Fruit fly (Drosophila melanogaster) S2 (cell line): Measurements from ENCODE around the gene CG8838.

ENCODE experiments used
- CG8478 ChIP-seq: fragments of >200 bp; optimal IDR thresholded peaks from 2 replicates; lab custom pipeline; 2018
- CTCF ChIP-seq, 2 experiments: fragments of >200 bp; optimal IDR thresholded peaks; 2 replicates each; lab custom pipeline; 2018

CG8838 gene

DNA sequence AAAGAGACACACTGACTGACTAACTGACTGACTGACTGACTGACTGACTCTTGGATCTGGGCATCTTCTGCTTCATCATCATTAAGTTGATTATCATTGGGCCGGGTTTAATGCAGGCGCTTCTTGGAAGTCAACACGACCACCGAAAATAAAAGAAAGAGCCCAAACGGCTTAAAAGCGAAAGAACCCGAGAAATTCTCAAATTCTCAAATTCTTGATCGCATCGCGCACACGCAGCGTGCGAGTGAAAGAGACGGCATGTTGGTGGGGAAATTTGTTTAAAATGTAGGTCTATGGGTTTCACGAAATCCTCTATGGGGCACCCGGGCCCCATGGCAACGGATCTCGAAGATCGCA lies 11.0 kb upstream of the CG8838 start:
- TF ChIP-seq CTCF (optimal IDR thresholded peaks at IDR 0.05; lab: Kevin White, UChicago) (no peak), CG8478 (lab: Kevin White, UChicago) (no peak)

DNA sequence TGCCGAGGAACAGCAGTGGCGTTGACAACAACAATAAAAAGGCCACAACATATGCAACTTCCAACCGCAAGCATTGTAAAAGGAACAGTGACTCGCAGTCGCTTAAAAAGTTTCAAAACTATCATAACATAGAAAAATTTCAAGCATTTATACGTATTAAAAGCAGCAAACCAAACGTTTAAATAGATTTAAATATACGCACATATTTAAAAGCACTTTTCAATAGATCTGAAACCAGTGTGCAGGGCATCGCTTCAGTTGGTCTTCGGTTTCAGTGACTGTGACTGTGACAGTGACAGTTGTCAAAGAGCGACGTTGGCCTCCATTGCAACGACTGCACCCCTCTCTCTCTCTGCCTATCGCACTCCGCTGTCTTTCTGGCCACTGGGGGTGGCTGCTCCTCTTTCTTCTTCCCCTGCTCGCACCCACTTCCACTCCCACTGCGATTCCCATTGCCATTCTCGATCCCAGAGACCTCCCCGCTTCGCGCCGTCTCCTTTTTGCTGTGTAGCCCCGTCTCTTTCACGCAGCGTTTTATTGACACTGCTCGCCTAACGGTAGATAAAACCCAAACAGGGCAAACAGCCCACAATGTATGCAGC lies 9.2 kb upstream of the CG8838 start:
- TF ChIP-seq CG8478 (lab: Kevin White, UChicago), result no peak
- no peak for TF ChIP-seq CTCF (optimal IDR thresholded peaks at IDR 0.05; lab: Kevin White, UChicago)

DNA sequence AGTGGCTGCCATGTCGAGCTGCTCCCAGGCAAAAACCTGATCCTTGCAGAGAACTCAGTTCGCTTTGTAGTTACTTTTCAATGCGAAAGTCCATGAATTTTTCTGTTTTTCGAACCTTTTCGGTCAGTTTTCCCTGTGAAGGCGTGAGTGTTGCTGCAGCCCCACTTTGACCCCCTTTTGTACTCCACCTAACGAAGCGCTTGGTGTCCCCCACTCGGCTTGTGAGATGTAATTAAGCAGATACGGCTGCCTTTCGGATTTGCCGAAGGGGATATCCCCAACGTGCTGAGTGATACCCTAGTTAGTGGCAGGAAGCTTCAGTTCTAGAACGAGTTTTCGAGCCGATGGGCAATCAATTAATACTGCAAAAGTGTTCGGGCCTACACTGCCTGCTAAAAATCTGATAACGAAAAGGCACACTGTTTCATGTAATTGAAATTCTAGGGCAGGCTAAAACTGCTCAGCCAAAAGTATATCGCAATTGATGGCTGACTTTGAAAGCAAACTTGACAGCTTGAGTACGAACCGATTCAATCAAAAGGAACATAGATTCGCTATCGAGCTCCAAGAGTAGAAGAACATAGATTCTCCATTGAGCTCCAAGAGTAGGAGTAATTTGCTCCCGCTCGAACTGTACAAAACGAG lies 5.7 kb upstream of the CG8838 start:
- no peak for TF ChIP-seq CTCF (optimal IDR thresholded peaks at IDR 0.05; lab: Kevin White, UChicago)
- TF ChIP-seq CG8478 (lab: Kevin White, UChicago), result no peak

DNA sequence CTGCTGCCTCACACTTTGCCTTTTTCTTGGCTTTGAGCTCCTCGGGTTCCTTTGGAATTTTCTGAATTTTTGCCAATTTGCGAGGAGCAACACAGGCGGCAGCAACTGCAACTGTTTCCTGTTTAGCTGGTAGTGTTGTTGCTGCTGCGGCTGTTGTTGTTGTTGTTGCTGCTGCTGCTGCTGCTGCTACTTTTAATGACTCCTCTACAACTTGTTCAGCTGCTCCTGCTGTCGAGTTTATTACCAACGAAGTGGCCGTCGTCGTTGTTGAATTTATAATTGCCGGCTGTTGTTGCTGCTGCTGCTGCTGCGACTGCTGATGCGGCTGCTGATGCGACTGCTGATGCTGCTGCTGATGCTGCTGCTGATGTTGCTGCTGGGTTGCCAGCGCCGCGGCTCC lies 4.5 kb upstream of the CG8838 start:
- TF ChIP-seq CG8478 (lab: Kevin White, UChicago) (no peak), CTCF (optimal IDR thresholded peaks at IDR 0.05; lab: Kevin White, UChicago) (no peak)

DNA sequence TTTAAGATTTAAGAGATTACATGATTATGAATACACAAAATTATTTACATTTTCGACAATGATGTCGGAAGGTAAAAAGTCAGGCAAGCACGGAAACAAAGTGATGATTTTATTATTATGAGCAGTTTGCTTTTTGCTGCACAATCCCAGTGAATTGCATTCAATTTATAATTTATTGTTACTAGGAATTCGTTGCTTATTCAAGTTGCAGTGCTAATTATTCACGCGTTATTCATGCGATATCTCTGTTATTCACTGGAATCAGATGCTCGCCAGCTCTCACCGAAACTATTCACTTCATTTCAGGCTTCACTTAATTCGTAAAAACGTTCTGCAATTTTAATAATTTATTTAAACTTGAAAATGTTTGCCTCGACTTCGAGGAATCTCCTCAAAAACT lies 3.7 kb upstream of the CG8838 start:
- no peak for TF ChIP-seq CG8478 (lab: Kevin White, UChicago)
- no peak for TF ChIP-seq CTCF (optimal IDR thresholded peaks at IDR 0.05; lab: Kevin White, UChicago)

dm6 chr2L:3354642-3355380 lies 2.6 kb upstream of the CG8838 start, which contains the start of gene E23:
TSS of gene E23 (minus strand) at chr2L:3354829.
- TF ChIP-seq CG8478 (lab: Kevin White, UChicago) (no peak), CTCF (optimal IDR thresholded peaks at IDR 0.05; lab: Kevin White, UChicago) (no peak)

DNA sequence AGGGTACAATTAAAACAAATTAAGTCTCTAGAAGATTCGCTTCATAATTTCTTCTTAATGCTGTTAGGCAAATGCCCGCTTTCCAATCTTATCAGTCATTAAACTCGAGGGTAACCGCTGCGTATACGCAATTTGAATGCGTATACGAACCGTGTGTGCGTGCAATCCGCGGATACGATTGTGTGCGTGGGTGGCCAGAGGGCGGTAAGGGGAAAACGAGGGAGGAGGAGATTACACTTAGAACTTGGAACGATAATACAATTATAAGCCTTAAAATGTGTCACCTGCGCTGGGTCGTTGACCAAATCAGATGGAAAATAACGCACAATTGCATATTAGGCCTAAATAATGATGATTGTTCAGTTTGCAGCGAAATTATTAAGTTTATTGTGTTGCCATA lies 1.7 kb upstream of the CG8838 start:
- no peak for TF ChIP-seq CG8478 (lab: Kevin White, UChicago)
- TF ChIP-seq CTCF (optimal IDR thresholded peaks at IDR 0.05; lab: Kevin White, UChicago), result no peak

- TF ChIP-seq CTCF (optimal IDR thresholded peaks at IDR 0.05; lab: Kevin White, UChicago) (no peak), CG8478 (lab: Kevin White, UChicago) (no peak)
Measured at dm6 chr2L:3356193-3356645, 1.2 kb upstream of the CG8838 start.

- TF ChIP-seq CG8478 (lab: Kevin White, UChicago), result no peak
Measured at dm6 chr2L:3361821-3362220, 4.4 kb downstream of the CG8838 start.

DNA sequence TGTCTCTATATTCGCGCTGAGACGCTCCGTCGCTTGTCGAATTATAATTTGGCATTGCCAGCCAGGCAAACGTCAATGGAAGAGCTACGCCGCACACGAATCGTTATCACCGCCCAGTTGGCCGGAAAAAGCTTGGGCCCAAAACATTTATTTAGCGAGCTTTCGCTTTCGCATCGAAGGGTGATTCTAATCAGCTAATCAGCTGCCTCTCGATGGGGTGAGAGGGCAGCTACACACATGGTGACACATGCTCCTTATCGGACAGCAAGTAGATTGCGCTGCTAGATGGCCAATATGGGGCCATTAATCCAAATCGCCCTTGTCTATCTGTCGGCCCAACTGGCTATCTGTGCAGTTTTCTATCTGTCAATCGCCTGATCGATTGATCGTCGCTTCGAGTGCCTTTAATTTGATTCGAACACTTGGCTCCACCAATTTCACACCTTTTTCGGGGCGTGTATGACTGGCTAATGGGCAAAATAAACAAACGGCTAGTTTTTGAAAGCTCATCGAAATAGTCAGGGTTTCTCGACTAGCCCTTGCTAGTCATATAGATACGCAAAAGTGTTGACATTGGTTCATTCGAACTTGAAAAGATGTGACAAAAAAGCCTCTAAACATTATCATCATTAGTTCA lies 8.7 kb downstream of the CG8838 start:
- TF ChIP-seq CG8478 (lab: Kevin White, UChicago) (no peak), CTCF (optimal IDR thresholded peaks at IDR 0.05; lab: Kevin White, UChicago) (no peak)

dm6 chr2L:3368425-3368824 lies 11.0 kb downstream of the CG8838 start:
- TF ChIP-seq CG8478 (lab: Kevin White, UChicago) (no peak), CTCF (optimal IDR thresholded peaks at IDR 0.05; lab: Kevin White, UChicago) (no peak)

dm6 chr2L:3369083-3369653 lies 11.7 kb downstream of the CG8838 start:
- TF ChIP-seq CG8478 (lab: Kevin White, UChicago) (no peak), CTCF (optimal IDR thresholded peaks at IDR 0.05; lab: Kevin White, UChicago) (no peak)

- TF ChIP-seq CG8478 (lab: Kevin White, UChicago) (no peak), CTCF (optimal IDR thresholded peaks at IDR 0.05; lab: Kevin White, UChicago) (no peak)
Measured at dm6 chr2L:3369822-3370221, 12.4 kb downstream of the CG8838 start.

- no peak for TF ChIP-seq CG8478 (lab: Kevin White, UChicago)
- TF ChIP-seq CTCF (optimal IDR thresholded peaks at IDR 0.05; lab: Kevin White, UChicago), result no peak
Measured at dm6 chr2L:3370920-3371319, 13.5 kb downstream of the CG8838 start.

- TF ChIP-seq CG8478 (lab: Kevin White, UChicago) (no peak), CTCF (optimal IDR thresholded peaks at IDR 0.05; lab: Kevin White, UChicago) (no peak)
Measured at dm6 chr2L:3371340-3371739, 13.9 kb downstream of the CG8838 start.
